Fruit fly (Drosophila melanogaster) whole organism, embryonic: ENCODE results near the gene Lsp2.

ENCODE experiments used
- Adf1 ChIP-seq: fragments of 200-800 bp; sonication (Bioruptor generic); IDR thresholded peaks from 2 replicates; pipeline ENCODE4 v1.3.6; 2022; ENCODE audit warnings: missing biosample characterization, missing genetic modification characterization
- BEAF-32 ChIP-seq: fragments of 200-800 bp; sonication (Bioruptor generic); optimal IDR thresholded peaks from 3 replicates; lab custom pipeline; 2017; ENCODE audit warnings: missing biosample characterization, missing genetic modification characterization, mild to moderate bottlenecking, moderate library complexity, missing genetic modification reagents
- CG11696 ChIP-seq: fragments of 200-800 bp; sonication (Bioruptor generic); IDR thresholded peaks from 2 replicates; pipeline ENCODE4 v1.3.6; 2022; ENCODE audit warnings: missing biosample characterization, missing genetic modification characterization
- CG11723 ChIP-seq: fragments of 200-800 bp; sonication (Bioruptor generic); optimal IDR thresholded peaks from 2 replicates; lab custom pipeline; 2017; ENCODE audit warnings: missing biosample characterization, mild to moderate bottlenecking, missing genetic modification characterization
- CG12155 ChIP-seq: fragments of 200-800 bp; sonication (Bioruptor generic); optimal IDR thresholded peaks from 3 replicates; lab custom pipeline; 2016; ENCODE audit warnings: missing biosample characterization, missing genetic modification characterization
- CG13624 ChIP-seq: fragments of 200-800 bp; sonication (Bioruptor generic); optimal IDR thresholded peaks from 2 replicates; lab custom pipeline; 2016; ENCODE audit warnings: missing biosample characterization, missing genetic modification characterization
- CG14667 ChIP-seq: fragments of 200-800 bp; sonication (Bioruptor generic); IDR thresholded peaks from 2 replicates; pipeline ENCODE4 v1.3.6; 2022; ENCODE audit warnings: missing biosample characterization, missing genetic modification characterization
- CG15073 ChIP-seq: fragments of 200-800 bp; sonication (Bioruptor generic); optimal IDR thresholded peaks from 2 replicates; lab custom pipeline; 2016; ENCODE audit warnings: missing biosample characterization, missing genetic modification characterization
- CG15479 ChIP-seq: fragments of 200-800 bp; sonication (Bioruptor generic); optimal IDR thresholded peaks from 3 replicates; lab custom pipeline; 2019; ENCODE audit warnings: missing biosample characterization, mild to moderate bottlenecking, missing genetic modification characterization, moderate library complexity
- CG15696 ChIP-seq: fragments of 200-800 bp; sonication (Bioruptor generic); optimal IDR thresholded peaks from 2 replicates; lab custom pipeline; 2019; ENCODE audit warnings: missing biosample characterization, mild to moderate bottlenecking, missing genetic modification characterization, moderate library complexity
- CG18619 ChIP-seq: fragments of 200-800 bp; sonication (Bioruptor generic); optimal IDR thresholded peaks from 3 replicates; lab custom pipeline; 2017; ENCODE audit warnings: missing biosample characterization, mild to moderate bottlenecking, missing genetic modification characterization
- CG31224 ChIP-seq: fragments of 200-800 bp; sonication (Bioruptor generic); IDR thresholded peaks from 2 replicates; pipeline ENCODE4 v1.3.6; 2022; ENCODE audit warnings: missing biosample characterization, missing genetic modification characterization
- CG3281 ChIP-seq: fragments of 200-800 bp; sonication (Bioruptor generic); optimal IDR thresholded peaks from 3 replicates; lab custom pipeline; 2017; ENCODE audit warnings: missing biosample characterization, mild to moderate bottlenecking, missing genetic modification characterization
- CG4820 ChIP-seq: fragments of 200-800 bp; sonication (Bioruptor generic); optimal IDR thresholded peaks from 3 replicates; lab custom pipeline; 2016; ENCODE audit warnings: missing biosample characterization, missing genetic modification characterization
- CG6765 ChIP-seq: fragments of 200-800 bp; sonication (Bioruptor generic); optimal IDR thresholded peaks from 3 replicates; lab custom pipeline; 2017; ENCODE audit warnings: missing biosample characterization, mild to moderate bottlenecking, missing genetic modification characterization
- CG6813 ChIP-seq: fragments of 200-800 bp; sonication (Bioruptor generic); optimal IDR thresholded peaks from 2 replicates; lab custom pipeline; 2017; ENCODE audit warnings: missing biosample characterization, missing genetic modification characterization, mild to moderate bottlenecking, moderate library complexity, missing genetic modification reagents
- CG7271 ChIP-seq: fragments of 200-800 bp; sonication (Bioruptor generic); optimal IDR thresholded peaks from 2 replicates; lab custom pipeline; 2018; ENCODE audit warnings: missing biosample characterization, mild to moderate bottlenecking, missing genetic modification characterization, moderate library complexity
- CG7745 ChIP-seq: fragments of 200-800 bp; sonication (Bioruptor generic); optimal IDR thresholded peaks from 2 replicates; lab custom pipeline; 2018; ENCODE audit warnings: missing biosample characterization, mild to moderate bottlenecking, missing genetic modification characterization, moderate library complexity
- CG8478 ChIP-seq: fragments of >200 bp; optimal IDR thresholded peaks from 2 replicates; lab custom pipeline; 2018
- CG9727 ChIP-seq: fragments of 200-800 bp; sonication (Bioruptor generic); optimal IDR thresholded peaks from 3 replicates; lab custom pipeline; 2017; ENCODE audit warnings: missing biosample characterization, mild to moderate bottlenecking, missing genetic modification characterization
- CTCF ChIP-seq: fragments of 200-800 bp; sonication (Bioruptor generic); optimal IDR thresholded peaks from 2 replicates; lab custom pipeline; 2017; ENCODE audit warnings: missing biosample characterization, mild to moderate bottlenecking, missing genetic modification characterization, moderate library complexity
- Dek ChIP-seq: fragments of 200-800 bp; sonication (Bioruptor generic); optimal IDR thresholded peaks from 3 replicates; lab custom pipeline; 2019; ENCODE audit warnings: missing biosample characterization, mild to moderate bottlenecking, missing genetic modification characterization, moderate library complexity
- Ets97D ChIP-seq: fragments of 200-800 bp; sonication (Bioruptor generic); optimal IDR thresholded peaks from 3 replicates; lab custom pipeline; 2016; ENCODE audit warnings: missing biosample characterization, missing genetic modification characterization
- Gsc ChIP-seq: fragments of 200-800 bp; sonication (Bioruptor generic); IDR thresholded peaks from 2 replicates; pipeline ENCODE4 v1.3.6; 2022; ENCODE audit warnings: missing biosample characterization, missing genetic modification characterization
- HLH54F ChIP-seq: fragments of 200-800 bp; sonication (Bioruptor generic); optimal IDR thresholded peaks from 3 replicates; lab custom pipeline; 2016; ENCODE audit warnings: missing biosample characterization, missing genetic modification characterization
- Nf-YC ChIP-seq: fragments of 200-800 bp; optimal IDR thresholded peaks from 3 replicates; lab custom pipeline; 2019; ENCODE audit warnings: missing biosample characterization, mild to moderate bottlenecking, missing genetic modification characterization, moderate library complexity
- Poxn ChIP-seq: fragments of 200-800 bp; sonication (Bioruptor generic); IDR thresholded peaks from 2 replicates; pipeline ENCODE4 v1.3.6; 2022; ENCODE audit warnings: missing biosample characterization, missing genetic modification characterization
- Sox100B ChIP-seq: fragments of 200-800 bp; sonication (Bioruptor generic); optimal IDR thresholded peaks from 3 replicates; lab custom pipeline; 2018; ENCODE audit warnings: missing biosample characterization, mild to moderate bottlenecking, missing genetic modification characterization
- Trl ChIP-seq, 3 experiments: fragments of >200 bp in 2 of 3; fragments of 200-800 bp in 1 of 3; sonication (Bioruptor generic) in 1 of 3; optimal IDR thresholded peaks; 2 replicates in 1 of 3; 3 replicates in 2 of 3; lab custom pipeline; 2016 to 2017; ENCODE audit warnings: missing biosample characterization in 1 of 3, missing genetic modification characterization in 1 of 3
- cato ChIP-seq: fragments of 200-800 bp; sonication (Bioruptor generic); optimal IDR thresholded peaks from 2 replicates; lab custom pipeline; 2016; ENCODE audit warnings: missing biosample characterization, missing genetic modification characterization, borderline replicate concordance
- chn ChIP-seq: fragments of 200-800 bp; sonication (Bioruptor generic); optimal IDR thresholded peaks from 2 replicates; lab custom pipeline; 2016; ENCODE audit warnings: missing biosample characterization, missing genetic modification characterization
- crc ChIP-seq: fragments of 200-800 bp; sonication (Bioruptor generic); optimal IDR thresholded peaks from 2 replicates; lab custom pipeline; 2016; ENCODE audit warnings: missing biosample characterization, missing genetic modification characterization
- crp ChIP-seq, 2 experiments: fragments of 200-800 bp; sonication (Bioruptor generic); optimal IDR thresholded peaks; 2 replicates in 1 of 2; 3 replicates in 1 of 2; lab custom pipeline; 2017; ENCODE audit warnings: missing biosample characterization in 2 of 2, missing genetic modification characterization in 2 of 2, mild to moderate bottlenecking in 1 of 2, moderate library complexity in 1 of 2
- dm ChIP-seq: fragments of 200-800 bp; sonication (Bioruptor generic); optimal IDR thresholded peaks from 3 replicates; lab custom pipeline; 2016; ENCODE audit warnings: missing biosample characterization, missing genetic modification characterization
- ems ChIP-seq: fragments of 200-800 bp; sonication (Bioruptor generic); optimal IDR thresholded peaks from 3 replicates; lab custom pipeline; 2016; ENCODE audit warnings: missing biosample characterization, missing genetic modification characterization
- en ChIP-seq: fragments of 200-800 bp; sonication (Bioruptor generic); optimal IDR thresholded peaks from 2 replicates; lab custom pipeline; 2016; ENCODE audit warnings: missing biosample characterization, missing genetic modification characterization
- fd64A ChIP-seq: fragments of 200-800 bp; sonication (Bioruptor generic); optimal IDR thresholded peaks from 3 replicates; lab custom pipeline; 2018; ENCODE audit warnings: missing biosample characterization, mild to moderate bottlenecking, missing genetic modification characterization
- hbn ChIP-seq: fragments of 200-800 bp; sonication (Bioruptor generic); IDR thresholded peaks from 2 replicates; pipeline ENCODE4 v1.3.6; 2022; ENCODE audit warnings: missing biosample characterization, missing genetic modification characterization; ENCODE audit not compliant: partially characterized antibody
- jing ChIP-seq: fragments of 200-800 bp; sonication (Bioruptor generic); optimal IDR thresholded peaks from 2 replicates; lab custom pipeline; 2018; ENCODE audit warnings: missing biosample characterization, mild to moderate bottlenecking, missing genetic modification characterization
- jumu ChIP-seq: fragments of 200-800 bp; sonication (Bioruptor generic); optimal IDR thresholded peaks from 3 replicates; lab custom pipeline; 2016; ENCODE audit warnings: missing biosample characterization, missing genetic modification characterization
- luna ChIP-seq: fragments of 200-800 bp; sonication (Bioruptor generic); optimal IDR thresholded peaks from 2 replicates; lab custom pipeline; 2016; ENCODE audit warnings: missing biosample characterization, missing genetic modification characterization
- nerfin-1 ChIP-seq: fragments of 200-800 bp; sonication (Bioruptor generic); optimal IDR thresholded peaks from 3 replicates; lab custom pipeline; 2019; ENCODE audit warnings: missing biosample characterization, mild to moderate bottlenecking, missing genetic modification characterization, moderate library complexity
- pb ChIP-seq: fragments of 200-800 bp; sonication (Bioruptor generic); optimal IDR thresholded peaks from 3 replicates; lab custom pipeline; 2016; ENCODE audit warnings: missing biosample characterization, missing genetic modification characterization
- pros ChIP-seq: fragments of 200-800 bp; sonication (Bioruptor generic); optimal IDR thresholded peaks from 3 replicates; lab custom pipeline; 2019; ENCODE audit warnings: missing biosample characterization, mild to moderate bottlenecking, missing genetic modification characterization, moderate library complexity
- sd ChIP-seq: fragments of 200-800 bp; sonication (Bioruptor generic); optimal IDR thresholded peaks from 3 replicates; lab custom pipeline; 2018; ENCODE audit warnings: missing biosample characterization, mild to moderate bottlenecking, missing genetic modification characterization, moderate library complexity
- sisA ChIP-seq: fragments of 200-800 bp; sonication (Bioruptor generic); IDR thresholded peaks from 2 replicates; pipeline ENCODE4 v1.3.6; 2022; ENCODE audit warnings: missing biosample characterization, missing genetic modification characterization
- sna ChIP-seq: fragments of 200-800 bp; sonication (Bioruptor generic); IDR thresholded peaks from 2 replicates; pipeline ENCODE4 v1.3.6; 2022; ENCODE audit warnings: missing biosample characterization, missing genetic modification characterization; ENCODE audit not compliant: partially characterized antibody
- stwl ChIP-seq: fragments of 200-800 bp; sonication (Bioruptor generic); optimal IDR thresholded peaks from 3 replicates; lab custom pipeline; 2018; ENCODE audit warnings: missing biosample characterization, mild to moderate bottlenecking, missing genetic modification characterization, moderate library complexity
- toy ChIP-seq: fragments of 200-800 bp; sonication (Bioruptor generic); IDR thresholded peaks from 2 replicates; pipeline ENCODE4 v1.3.6; 2022; ENCODE audit warnings: missing biosample characterization, missing genetic modification characterization
- wdn ChIP-seq: fragments of 200-800 bp; sonication (Bioruptor generic); IDR thresholded peaks from 2 replicates; pipeline ENCODE4 v1.3.6; 2022; ENCODE audit warnings: missing biosample characterization, missing genetic modification characterization

Gene Lsp2

dm6 chr3L:12090898-12091685 lies 38.1 kb upstream of the Lsp2 start (continued):
- TF ChIP-seq CG14667 (GFP tag; lab: Robert Waterston, UW): peak; percentile 45; the same call in 1 of the 2 replicates
- peak; percentile 22 for TF ChIP-seq CTCF
- TF ChIP-seq HLH54F (GFP tag; lab: Kevin White, UChicago): no peak
- TF ChIP-seq crc (GFP tag; lab: Kevin White, UChicago): no peak
- peak; percentile 20 for TF ChIP-seq CG11723 (GFP tag; lab: Kevin White, UChicago)
- peak; percentile 57 for TF ChIP-seq CG9727 (GFP tag; lab: Kevin White, UChicago)
- no peak for TF ChIP-seq BEAF-32 (GFP tag; lab: Kevin White, UChicago)
- peak; percentile 51 for TF ChIP-seq ems (GFP tag; lab: Kevin White, UChicago)
- peak; percentile 63 for TF ChIP-seq CG18619 (GFP tag; lab: Kevin White, UChicago)
- TF ChIP-seq Trl (optimal IDR thresholded peaks at IDR 0.05; lab: Kevin White, UChicago): no peak
- TF ChIP-seq Trl (GFP tag; optimal IDR thresholded peaks at IDR 0.05; lab: Kevin White, UChicago): peak; percentile 45
- no peak for TF ChIP-seq CG15479 (GFP tag; lab: Kevin White, UChicago)
- peak; percentile 68 for TF ChIP-seq Sox100B
- TF ChIP-seq fd64A (GFP tag; lab: Kevin White, UChicago): no peak
- TF ChIP-seq CG12155 (GFP tag; lab: Kevin White, UChicago): peak; percentile 39
- TF ChIP-seq pros (GFP tag; lab: Kevin White, UChicago): no peak
- peak; percentile 38 for TF ChIP-seq CG6813 (GFP tag; lab: Kevin White, UChicago)
- TF ChIP-seq crp (GFP tag; optimal IDR thresholded peaks at IDR 0.05; lab: Kevin White, UChicago): no peak
- TF ChIP-seq luna: no peak
- no peak for TF ChIP-seq stwl (tag; lab: Kevin White, UChicago)
- peak; percentile 18 for TF ChIP-seq CG13624 (GFP tag; lab: Kevin White, UChicago)
- no peak for TF ChIP-seq dm (GFP tag; lab: Kevin White, UChicago)
- TF ChIP-seq pb (GFP tag; lab: Kevin White, UChicago): no peak
- peak; percentile 67; the same call in 1 of the 2 replicates for TF ChIP-seq sisA (GFP tag; lab: Robert Waterston, UW)
- peak; percentile 74 for TF ChIP-seq CG3281
- no peak for TF ChIP-seq Gsc (GFP tag; lab: Robert Waterston, UW)
- no peak; the same call in 1 of the 2 replicates for TF ChIP-seq Poxn
- no peak for TF ChIP-seq CG7745 (tag; lab: Kevin White, UChicago)
- no peak for TF ChIP-seq hbn (GFP tag; lab: Robert Waterston, UW)
- TF ChIP-seq CG15696 (tag; lab: Kevin White, UChicago): peak; percentile 10
- TF ChIP-seq Adf1: peak; percentile 47
- TF ChIP-seq CG6765 (GFP tag; lab: Kevin White, UChicago): peak; percentile 60
- no peak for TF ChIP-seq en
- peak; percentile 35 for TF ChIP-seq jing (GFP tag; lab: Kevin White, UChicago)
- no peak for TF ChIP-seq jumu (GFP tag; lab: Kevin White, UChicago)
- TF ChIP-seq cato (GFP tag; lab: Kevin White, UChicago): peak; percentile 5
- no peak for TF ChIP-seq CG15073 (GFP tag; lab: Kevin White, UChicago)
- peak; percentile 60 for TF ChIP-seq Nf-YC
- no peak for TF ChIP-seq sna (GFP tag; lab: Robert Waterston, UW)
- TF ChIP-seq toy: no peak
- no peak for TF ChIP-seq Ets97D (GFP tag; lab: Kevin White, UChicago)
- no peak for TF ChIP-seq chn
- peak; percentile 20 for TF ChIP-seq sd (tag; lab: Kevin White, UChicago)
- TF ChIP-seq CG11696 (GFP tag; lab: Robert Waterston, UW): no peak
- TF ChIP-seq CG8478 (lab: Kevin White, UChicago): no peak
- peak; percentile 2 for TF ChIP-seq CG4820 (GFP tag; lab: Kevin White, UChicago)
- no peak for TF ChIP-seq CG7271
- TF ChIP-seq nerfin-1 (tag; lab: Kevin White, UChicago): peak; percentile 28
- TF ChIP-seq CG31224 (GFP tag; lab: Robert Waterston, UW): peak; percentile 52
- TF ChIP-seq wdn (GFP tag; lab: Robert Waterston, UW): peak; percentile 23; the same call in 1 of the 2 replicates
- peak; percentile 58 for TF ChIP-seq Dek
